Worm (Caenorhabditis elegans) whole organism, L2 larva: ENCODE measurements around the gene Y39A1A.21.
A peak's percentile ranks its signal among the peaks of the same experiment; 100 is the strongest.

Source experiments
- C34F6.9 ChIP-seq: fragments of 150-350 bp; optimal IDR thresholded peaks from 2 replicates; lab custom pipeline; 2014; ENCODE audit warnings: missing biosample characterization, missing genetic modification characterization
- F13H6.1 ChIP-seq: sonication (generic microtip); optimal IDR thresholded peaks from 2 replicates; lab custom pipeline; 2016; ENCODE audit warnings: missing genetic modification characterization, missing compliant biosample characterization
- R02D3.7 ChIP-seq: fragments of 150-350 bp; optimal IDR thresholded peaks from 2 replicates; lab custom pipeline; 2014; ENCODE audit warnings: missing biosample characterization, missing genetic modification characterization
- Y55F3AM.14 ChIP-seq: fragments of 200-800 bp; sonication (Bioruptor generic); optimal IDR thresholded peaks from 2 replicates; lab custom pipeline; 2018; ENCODE audit warnings: mild to moderate bottlenecking, missing genetic modification characterization, missing compliant biosample characterization
- ZK546.5 ChIP-seq: sonication (generic microtip); optimal IDR thresholded peaks from 2 replicates; lab custom pipeline; 2017; ENCODE audit warnings: missing biosample characterization, missing genetic modification characterization
- aly-2 ChIP-seq: fragments of 150-350 bp; optimal IDR thresholded peaks from 2 replicates; lab custom pipeline; 2014; ENCODE audit warnings: missing biosample characterization, missing genetic modification characterization
- ama-1 ChIP-seq: fragments of 150-350 bp; optimal IDR thresholded peaks from 2 replicates; lab custom pipeline; 2018; ENCODE audit warnings: inconsistent platforms
- blmp-1 ChIP-seq: sonication (generic microtip); optimal IDR thresholded peaks from 2 replicates; lab custom pipeline; 2017; ENCODE audit warnings: missing genetic modification characterization, mild to moderate bottlenecking, missing compliant biosample characterization, antibody characterized with exemption, moderate library complexity; ENCODE audit not compliant: insufficient read depth
- ceh-16 ChIP-seq: fragments of 150-350 bp; optimal IDR thresholded peaks from 2 replicates; lab custom pipeline; 2014; ENCODE audit warnings: missing biosample characterization, missing genetic modification characterization
- ceh-82 ChIP-seq: fragments of 150-350 bp; optimal IDR thresholded peaks from 2 replicates; lab custom pipeline; 2014; ENCODE audit warnings: missing biosample characterization, missing genetic modification characterization
- crh-2 ChIP-seq: sonication (generic microtip); optimal IDR thresholded peaks from 2 replicates; lab custom pipeline; 2017; ENCODE audit warnings: missing biosample characterization, missing genetic modification characterization
- dmd-4 ChIP-seq: sonication (generic microtip); optimal IDR thresholded peaks from 2 replicates; lab custom pipeline; 2017; ENCODE audit warnings: missing biosample characterization, missing genetic modification characterization
- egl-27 ChIP-seq: sonication (generic microtip); optimal IDR thresholded peaks from 3 replicates; lab custom pipeline; 2017; ENCODE audit warnings: missing biosample characterization, missing genetic modification reagents, missing genetic modification characterization
- elt-1 ChIP-seq: fragments of 150-350 bp; optimal IDR thresholded peaks from 2 replicates; lab custom pipeline; 2014; ENCODE audit warnings: missing biosample characterization, missing genetic modification characterization
- fos-1 ChIP-seq: fragments of 150-350 bp; optimal IDR thresholded peaks from 2 replicates; lab custom pipeline; 2014; ENCODE audit warnings: missing biosample characterization, missing genetic modification characterization
- lin-11 ChIP-seq: fragments of 150-350 bp; sonication (generic microtip); optimal IDR thresholded peaks from 2 replicates; lab custom pipeline; 2014; ENCODE audit warnings: missing biosample characterization, missing genetic modification characterization, inconsistent platforms, mixed read lengths
- lin-13 ChIP-seq: fragments of 150-350 bp; optimal IDR thresholded peaks from 2 replicates; lab custom pipeline; 2014; ENCODE audit warnings: missing biosample characterization, missing genetic modification reagents, missing genetic modification characterization
- lin-39 ChIP-seq: fragments of 150-350 bp; optimal IDR thresholded peaks from 2 replicates; lab custom pipeline; 2014; ENCODE audit warnings: missing biosample characterization, missing genetic modification reagents, missing genetic modification characterization
- lsy-2 ChIP-seq, 2 experiments: fragments of 150-350 bp in 1 of 2; sonication (generic microtip) in 1 of 2; optimal IDR thresholded peaks; 2 replicates each; lab custom pipeline; 2014 to 2017; ENCODE audit warnings: missing biosample characterization in 2 of 2, missing genetic modification characterization in 2 of 2
- mab-5 ChIP-seq: fragments of 150-350 bp; optimal IDR thresholded peaks from 2 replicates; lab custom pipeline; 2014; ENCODE audit warnings: missing biosample characterization, missing genetic modification characterization
- mbf-1 ChIP-seq: sonication (generic microtip); optimal IDR thresholded peaks from 2 replicates; lab custom pipeline; 2017; ENCODE audit warnings: missing biosample characterization, missing genetic modification characterization
- mdl-1 ChIP-seq, 2 experiments: fragments of 150-350 bp in 1 of 2; sonication (generic microtip) in 1 of 2; optimal IDR thresholded peaks; 2 replicates each; lab custom pipeline; 2017; ENCODE audit warnings: missing biosample characterization in 2 of 2, missing genetic modification characterization in 2 of 2
- nhr-10 ChIP-seq: sonication (generic microtip); optimal IDR thresholded peaks from 2 replicates; lab custom pipeline; 2017; ENCODE audit warnings: missing biosample characterization, missing genetic modification characterization
- nhr-11 ChIP-seq: fragments of 150-350 bp; optimal IDR thresholded peaks from 2 replicates; lab custom pipeline; 2014; ENCODE audit warnings: missing biosample characterization, missing genetic modification characterization
- nhr-129 ChIP-seq: fragments of 150-350 bp; optimal IDR thresholded peaks from 2 replicates; lab custom pipeline; 2014; ENCODE audit warnings: missing biosample characterization, missing genetic modification characterization
- nhr-237 ChIP-seq: fragments of 150-350 bp; optimal IDR thresholded peaks from 2 replicates; lab custom pipeline; 2014; ENCODE audit warnings: missing biosample characterization, missing genetic modification characterization
- nhr-25 ChIP-seq: fragments of 150-350 bp; sonication (generic microtip); optimal IDR thresholded peaks from 3 replicates; lab custom pipeline; 2014; ENCODE audit warnings: missing biosample characterization, missing genetic modification characterization
- nhr-6 ChIP-seq: fragments of 150-350 bp; optimal IDR thresholded peaks from 2 replicates; lab custom pipeline; 2014; ENCODE audit warnings: missing biosample characterization, missing genetic modification characterization
- nhr-77 ChIP-seq: fragments of 150-350 bp; optimal IDR thresholded peaks from 2 replicates; lab custom pipeline; 2014; ENCODE audit warnings: missing biosample characterization, missing genetic modification characterization
- sem-4 ChIP-seq: fragments of 150-350 bp; optimal IDR thresholded peaks from 2 replicates; lab custom pipeline; 2014; ENCODE audit warnings: missing biosample characterization, missing genetic modification reagents, missing genetic modification characterization
- skn-1 ChIP-seq: sonication (generic microtip); optimal IDR thresholded peaks from 2 replicates; lab custom pipeline; 2017; ENCODE audit warnings: missing biosample characterization, missing genetic modification characterization
- sma-3 ChIP-seq: sonication (generic microtip); optimal IDR thresholded peaks from 2 replicates; lab custom pipeline; 2016; ENCODE audit warnings: missing genetic modification reagents, missing genetic modification characterization, missing compliant biosample characterization
- snpc-4 ChIP-seq: fragments of 150-350 bp; optimal IDR thresholded peaks from 2 replicates; lab custom pipeline; 2014; ENCODE audit warnings: missing biosample characterization, missing genetic modification characterization
- unc-55 ChIP-seq: fragments of 150-350 bp; sonication (generic microtip); optimal IDR thresholded peaks from 3 replicates; lab custom pipeline; 2014; ENCODE audit warnings: missing biosample characterization, missing genetic modification reagents, missing genetic modification characterization
- unc-62 ChIP-seq: fragments of 150-350 bp; optimal IDR thresholded peaks from 2 replicates; lab custom pipeline; 2014; ENCODE audit warnings: missing biosample characterization, missing genetic modification reagents, missing genetic modification characterization
- zag-1 ChIP-seq: fragments of 150-350 bp; optimal IDR thresholded peaks from 2 replicates; lab custom pipeline; 2014; ENCODE audit warnings: missing biosample characterization, missing genetic modification characterization
- ztf-11 ChIP-seq: sonication (generic microtip); optimal IDR thresholded peaks from 2 replicates; lab custom pipeline; 2017; ENCODE audit warnings: missing biosample characterization, missing genetic modification characterization

The Y39A1A.21 gene

DNA sequence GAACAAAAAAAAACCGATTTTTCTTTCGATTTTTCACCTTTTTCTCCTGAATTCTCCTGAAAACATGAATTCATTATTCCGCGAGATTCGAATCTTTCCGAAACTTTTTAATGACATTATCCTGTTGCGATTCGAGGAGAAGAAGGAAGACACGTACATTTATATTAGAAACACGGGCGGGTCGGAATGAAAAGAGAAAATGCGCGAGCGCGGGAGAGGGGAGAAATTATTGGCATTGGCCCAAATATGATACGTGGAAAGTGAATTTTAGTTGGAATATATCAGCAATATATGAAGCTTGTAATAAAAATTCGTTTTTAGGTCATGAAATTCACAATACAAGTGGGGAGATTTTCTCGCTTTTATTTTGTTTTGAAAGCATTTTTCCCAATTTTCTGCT is 53.3 kb downstream of the Y39A1A.21 start:
- no peak for TF ChIP-seq nhr-11 (tag; lab: Kevin White, UChicago)
- no peak for TF ChIP-seq blmp-1
- TF ChIP-seq elt-1 (tag; lab: Kevin White, UChicago) = no peak
- TF ChIP-seq ama-1 (lab: Kevin White, UChicago) = no peak
- TF ChIP-seq mab-5 = no peak
- TF ChIP-seq nhr-25 (tag; lab: Kevin White, UChicago) = no peak
- no peak for TF ChIP-seq lin-13 (GFP tag; lab: Kevin White, UChicago)
- no peak for TF ChIP-seq egl-27 (tag; lab: Kevin White, UChicago)
- TF ChIP-seq nhr-6 (tag; lab: Kevin White, UChicago) = no peak
- TF ChIP-seq mbf-1 (tag; lab: Kevin White, UChicago) = no peak
- TF ChIP-seq nhr-237 (tag; lab: Kevin White, UChicago) = no peak
- no peak for TF ChIP-seq aly-2 (tag; lab: Kevin White, UChicago)
- no peak for TF ChIP-seq skn-1 (tag; lab: Kevin White, UChicago)
- no peak for TF ChIP-seq nhr-10 (tag; lab: Kevin White, UChicago)
- TF ChIP-seq sem-4 (tag; lab: Kevin White, UChicago) = no peak
- TF ChIP-seq, all 48 proteins: peak for 0

DNA sequence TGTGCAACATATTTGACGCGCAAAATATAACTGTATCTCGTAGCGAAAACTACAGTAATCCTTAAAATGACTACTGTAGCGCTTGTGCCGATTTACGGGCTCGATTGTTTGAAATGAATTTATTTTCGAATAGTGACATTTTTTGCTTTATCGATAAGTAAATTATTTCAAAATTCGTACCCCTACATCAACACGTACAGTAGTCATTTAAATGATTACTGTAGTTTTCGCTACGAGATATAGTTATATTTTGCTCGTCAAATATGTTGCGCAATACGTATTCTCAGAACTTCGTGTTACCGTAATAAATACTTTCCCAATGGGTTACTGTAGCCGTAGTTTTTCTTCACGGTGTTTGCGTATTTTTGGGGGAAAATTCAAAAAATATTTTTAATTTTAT is 54.0 kb downstream of the Y39A1A.21 start:
- TF ChIP-seq unc-62 (GFP tag; lab: Kevin White, UChicago) (no peak), mbf-1 (tag; lab: Kevin White, UChicago) (no peak), nhr-129 (tag; lab: Kevin White, UChicago) (no peak), ZK546.5 (tag; lab: Kevin White, UChicago) (no peak), lin-39 (tag; lab: Kevin White, UChicago) (no peak), nhr-237 (tag; lab: Kevin White, UChicago) (no peak), snpc-4 (tag; lab: Kevin White, UChicago) (no peak), nhr-77 (tag; lab: Kevin White, UChicago) (no peak), Y55F3AM.14 (GFP tag; lab: Kevin White, UChicago) (no peak), F13H6.1 (no peak), ceh-16 (tag; lab: Kevin White, UChicago) (no peak), blmp-1 (no peak), mab-5 (no peak), zag-1 (tag; lab: Kevin White, UChicago) (no peak), sma-3 (GFP tag; lab: Kevin White, UChicago) (no peak), elt-1 (tag; lab: Kevin White, UChicago) (no peak), dmd-4 (no peak)

DNA sequence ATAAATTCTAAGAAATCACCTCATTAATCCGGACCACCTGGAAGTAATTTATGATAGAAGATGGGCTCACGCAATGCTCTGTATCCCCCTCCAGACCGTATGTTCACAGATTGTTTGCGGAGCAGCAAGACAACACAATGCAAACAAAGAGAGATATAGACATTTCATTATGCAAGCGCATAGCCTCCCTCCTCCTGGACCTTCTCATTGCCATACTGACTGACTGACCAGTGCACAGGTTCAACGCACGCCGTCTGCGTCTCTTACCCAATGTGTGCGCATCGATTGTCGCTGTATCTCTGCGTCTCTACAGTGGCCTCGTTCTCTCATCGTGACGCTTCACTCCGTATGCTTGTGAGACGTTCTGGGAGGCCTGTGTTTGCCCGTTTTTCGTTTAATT is 55.2 kb downstream of the Y39A1A.21 start:
- no peak for TF ChIP-seq R02D3.7
- TF ChIP-seq ztf-11 = no peak
- TF ChIP-seq lsy-2 (tag; optimal IDR thresholded peaks at IDR 0.05; lab: Kevin White, UChicago) = peak; percentile 38 to 61
- no peak for TF ChIP-seq ceh-82 (tag; lab: Kevin White, UChicago)
- peak in 1 of 2 experiments; percentile 24 for TF ChIP-seq mdl-1 (tag; optimal IDR thresholded peaks at IDR 0.05; lab: Kevin White, UChicago)
- TF ChIP-seq lin-11 (tag; lab: Kevin White, UChicago) = peak; percentile 34
- TF ChIP-seq egl-27 (tag; lab: Kevin White, UChicago) = peak; percentile 5
- no peak for TF ChIP-seq skn-1 (tag; lab: Kevin White, UChicago)
- peak; percentile 62 for TF ChIP-seq unc-55 (GFP tag; lab: Kevin White, UChicago)
- no peak for TF ChIP-seq snpc-4 (tag; lab: Kevin White, UChicago)
- peak; percentile 53 for TF ChIP-seq C34F6.9 (tag; lab: Kevin White, UChicago)
- peak; percentile 18 for TF ChIP-seq fos-1 (tag; lab: Kevin White, UChicago)
- TF ChIP-seq nhr-129 (tag; lab: Kevin White, UChicago) = peak; percentile 46
- TF ChIP-seq nhr-25 (tag; lab: Kevin White, UChicago) = peak; percentile 6
- TF ChIP-seq F13H6.1 = peak; percentile 83
- TF ChIP-seq mab-5 = peak; percentile 20
- TF ChIP-seq zag-1 (tag; lab: Kevin White, UChicago) = peak; percentile 20
- TF ChIP-seq crh-2 = peak; percentile 20
